Worm (Caenorhabditis elegans) whole organism, midembryonic: ENCODE measurements around the gene sulp-5.

Experiments
- flt-1 ChIP-seq: fragments of 200-800 bp; sonication (Bioruptor generic); IDR thresholded peaks from 2 replicates; pipeline ENCODE4 v1.3.6; 2022; ENCODE audit warnings: missing genetic modification characterization, missing compliant biosample characterization
- klf-2 ChIP-seq: fragments of 200-800 bp; sonication (Bioruptor generic); conservative IDR thresholded peaks from 2 replicates; pipeline ENCODE4 v1.3.6; 2022; ENCODE audit warnings: missing genetic modification reagents, missing genetic modification characterization, missing compliant biosample characterization

DNA sequence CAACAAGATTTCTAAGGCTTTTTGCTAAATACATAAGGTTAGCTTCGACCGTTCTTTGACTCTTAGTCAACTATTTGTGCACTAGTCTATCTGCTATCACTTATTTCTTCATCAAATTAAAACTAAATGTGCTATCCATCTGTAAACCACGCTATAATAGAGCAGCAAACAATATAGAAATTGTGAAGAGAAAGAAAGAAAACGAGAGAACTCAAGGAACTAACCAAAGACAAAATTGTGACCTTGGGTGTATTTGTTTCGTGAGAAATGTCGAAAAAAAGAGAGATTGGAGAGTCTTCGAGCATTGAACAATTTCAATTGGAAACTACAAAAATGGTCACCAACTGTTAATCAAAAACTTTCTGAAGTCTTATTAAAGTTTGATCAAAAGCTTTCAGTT, 5.3 kb downstream of the sulp-5 start:
- TF ChIP-seq klf-2 (GFP tag; lab: Robert Waterston, UW) (no peak), flt-1 (GFP tag; lab: Robert Waterston, UW) (no peak)
